Worm (Caenorhabditis elegans) whole organism, midembryonic: ENCODE data around the gene str-139.

Source experiments
- T22C8.4 ChIP-seq: fragments of 200-800 bp; sonication (Bioruptor generic); IDR thresholded peaks from 2 replicates; pipeline ENCODE4 v1.3.6; 2022; ENCODE audit warnings: missing genetic modification characterization, missing compliant biosample characterization
- cog-1 ChIP-seq: sonication (generic microtip); optimal IDR thresholded peaks from 2 replicates; lab custom pipeline; 2016; ENCODE audit warnings: missing genetic modification characterization, missing compliant biosample characterization
- flt-1 ChIP-seq: fragments of 200-800 bp; sonication (Bioruptor generic); IDR thresholded peaks from 2 replicates; pipeline ENCODE4 v1.3.6; 2022; ENCODE audit warnings: missing genetic modification characterization, missing compliant biosample characterization
- klf-2 ChIP-seq: fragments of 200-800 bp; sonication (Bioruptor generic); conservative IDR thresholded peaks from 2 replicates; pipeline ENCODE4 v1.3.6; 2022; ENCODE audit warnings: missing genetic modification reagents, missing genetic modification characterization, missing compliant biosample characterization
- med-1 ChIP-seq: sonication (generic microtip); optimal IDR thresholded peaks from 2 replicates; lab custom pipeline; 2017; ENCODE audit warnings: missing genetic modification characterization, mild to moderate bottlenecking, missing compliant biosample characterization, antibody characterized with exemption, missing genetic modification reagents; ENCODE audit not compliant: insufficient read depth
- ref-1 ChIP-seq: fragments of 200-800 bp; sonication (Bioruptor generic); conservative IDR thresholded peaks from 2 replicates; pipeline ENCODE4 v1.3.6; 2022; ENCODE audit warnings: missing genetic modification reagents, missing genetic modification characterization, missing compliant biosample characterization
- tab-1 ChIP-seq: fragments of 200-800 bp; sonication (Bioruptor generic); IDR thresholded peaks from 2 replicates; pipeline ENCODE4 v1.3.6; 2022; ENCODE audit warnings: missing genetic modification characterization, missing compliant biosample characterization
- ztf-23 ChIP-seq: fragments of 200-800 bp; sonication (Bioruptor generic); IDR thresholded peaks from 2 replicates; pipeline ENCODE4 v1.3.6; 2022; ENCODE audit warnings: missing genetic modification reagents, missing genetic modification characterization, missing compliant biosample characterization
- ztf-29 ChIP-seq: fragments of 200-800 bp; sonication (Bioruptor generic); IDR thresholded peaks from 2 replicates; pipeline ENCODE4 v1.3.6; 2022; ENCODE audit warnings: missing genetic modification reagents, missing genetic modification characterization, missing compliant biosample characterization

Gene str-139

DNA sequence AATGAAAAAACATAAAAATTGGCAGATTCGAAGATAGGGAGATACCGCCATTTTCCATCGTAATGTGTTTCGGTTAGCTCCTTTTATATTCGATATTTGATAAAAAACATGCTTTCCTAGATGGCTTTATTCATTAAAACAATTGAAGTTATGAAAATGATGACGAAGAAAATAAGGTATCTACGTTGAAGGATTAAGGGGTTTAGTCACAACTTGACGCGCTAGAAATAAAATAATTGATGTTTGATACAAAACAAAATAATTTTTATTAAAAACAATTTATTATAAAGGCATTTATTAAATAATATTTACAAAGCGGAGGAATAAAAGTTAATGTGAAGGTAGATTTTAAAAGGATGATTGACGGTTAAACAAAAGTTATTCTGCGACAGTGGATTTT is 28.6 kb upstream of the str-139 start, which contains the start of gene str-130:
TSS of gene str-130 (minus strand) at position 101 of the 400 bp plus-strand sequence.
- TF ChIP-seq ztf-29 (GFP tag; lab: Robert Waterston, UW): no peak
- no peak for TF ChIP-seq med-1
- TF ChIP-seq tab-1 (GFP tag; lab: Robert Waterston, UW): no peak
- no peak for TF ChIP-seq cog-1 (tag; lab: Kevin White, UChicago)
- no peak for TF ChIP-seq ztf-23 (GFP tag; lab: Robert Waterston, UW)
- no peak for TF ChIP-seq ref-1 (GFP tag; lab: Robert Waterston, UW)
- no peak for TF ChIP-seq flt-1 (GFP tag; lab: Robert Waterston, UW)
- no peak for TF ChIP-seq klf-2 (GFP tag; lab: Robert Waterston, UW)
- no peak for TF ChIP-seq T22C8.4 (GFP tag; lab: Robert Waterston, UW)

- TF ChIP-seq ztf-23 (GFP tag; lab: Robert Waterston, UW) (no peak), ref-1 (GFP tag; lab: Robert Waterston, UW) (no peak), med-1 (no peak), tab-1 (GFP tag; lab: Robert Waterston, UW) (no peak), cog-1 (tag; lab: Kevin White, UChicago) (no peak), klf-2 (GFP tag; lab: Robert Waterston, UW) (no peak), T22C8.4 (GFP tag; lab: Robert Waterston, UW) (no peak), ztf-29 (GFP tag; lab: Robert Waterston, UW) (no peak), flt-1 (GFP tag; lab: Robert Waterston, UW) (no peak)
These were observed 23.2 kb upstream of the str-139 start, which contains the start of gene C09H5.7 for ce11 chrV:8085141-8085540. Gene C09H5.7, minus strand, starts transcription at chrV:8085241.

DNA sequence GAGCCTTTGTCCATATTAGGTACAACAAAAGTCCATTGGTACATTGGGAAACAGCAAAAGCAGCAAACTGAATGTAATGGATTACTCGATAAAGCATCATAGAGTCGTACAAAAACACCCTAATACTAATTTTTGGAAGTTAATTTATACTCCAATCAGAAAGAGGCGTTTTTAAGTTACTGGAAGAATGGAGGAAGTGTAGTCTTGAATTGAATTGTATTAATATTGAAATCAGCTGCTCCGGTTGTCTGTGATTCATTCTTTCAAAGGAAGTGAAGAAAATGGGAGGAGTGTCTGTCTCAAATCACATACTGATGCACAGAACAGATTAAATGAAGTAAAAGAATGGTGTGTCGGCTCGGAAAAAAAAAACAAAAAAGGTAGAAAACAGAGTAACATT is 19.6 kb upstream of the str-139 start, which contains the start of gene str-131:
TSS of gene str-131 (minus strand) at position 101 of the 400 bp plus-strand sequence.
- no peak for TF ChIP-seq ztf-23 (GFP tag; lab: Robert Waterston, UW)
- TF ChIP-seq ztf-29 (GFP tag; lab: Robert Waterston, UW): no peak
- no peak for TF ChIP-seq cog-1 (tag; lab: Kevin White, UChicago)

DNA sequence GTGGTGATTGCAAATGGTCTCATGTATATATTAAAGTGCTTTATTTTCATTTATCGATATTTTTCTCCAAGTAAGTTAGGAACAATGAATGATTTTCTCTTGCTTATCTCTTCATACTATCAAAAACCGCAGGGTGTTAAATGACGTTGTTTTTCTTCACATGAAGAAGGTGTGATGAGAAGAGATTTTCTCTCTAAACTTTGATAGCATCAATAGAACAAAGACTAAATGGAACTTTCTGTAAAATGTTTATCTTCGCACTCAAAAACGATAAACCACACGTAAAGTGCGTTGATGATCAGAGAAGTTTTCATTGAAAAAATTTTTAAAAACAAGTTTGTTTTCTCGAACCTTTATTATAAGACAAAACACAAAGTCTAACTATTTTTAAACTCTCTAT is 17.8 kb upstream of the str-139 start:
- TF ChIP-seq ref-1 (GFP tag; lab: Robert Waterston, UW): no peak

DNA sequence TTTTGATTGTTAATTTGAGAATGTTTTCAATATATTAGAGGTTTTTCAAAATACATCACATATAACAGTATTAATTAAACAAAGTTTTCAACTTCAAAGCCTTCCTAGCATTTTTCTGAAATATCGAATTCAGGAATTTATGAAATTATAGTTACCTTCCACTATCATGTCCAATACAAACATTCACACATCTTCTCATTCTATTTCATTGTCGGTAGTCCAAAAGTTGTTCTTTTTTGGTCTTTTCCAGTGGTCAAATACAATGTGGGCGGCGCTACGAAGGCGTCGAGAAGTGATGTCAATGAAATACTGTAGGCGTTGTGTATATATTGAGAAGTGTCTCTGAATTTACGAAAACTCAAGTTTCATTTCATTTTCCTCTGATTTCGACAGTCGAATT is 13.7 kb upstream of the str-139 start, which contains the start of gene catp-3:
TSS of gene catp-3 (plus strand) at position 301 of the 400 bp plus-strand sequence.
- TF ChIP-seq ztf-29 (GFP tag; lab: Robert Waterston, UW) (no peak), ztf-23 (GFP tag; lab: Robert Waterston, UW) (no peak), flt-1 (GFP tag; lab: Robert Waterston, UW) (no peak), med-1 (no peak), tab-1 (GFP tag; lab: Robert Waterston, UW) (no peak), T22C8.4 (GFP tag; lab: Robert Waterston, UW) (no peak), ref-1 (GFP tag; lab: Robert Waterston, UW) (no peak), cog-1 (tag; lab: Kevin White, UChicago) (no peak)

DNA sequence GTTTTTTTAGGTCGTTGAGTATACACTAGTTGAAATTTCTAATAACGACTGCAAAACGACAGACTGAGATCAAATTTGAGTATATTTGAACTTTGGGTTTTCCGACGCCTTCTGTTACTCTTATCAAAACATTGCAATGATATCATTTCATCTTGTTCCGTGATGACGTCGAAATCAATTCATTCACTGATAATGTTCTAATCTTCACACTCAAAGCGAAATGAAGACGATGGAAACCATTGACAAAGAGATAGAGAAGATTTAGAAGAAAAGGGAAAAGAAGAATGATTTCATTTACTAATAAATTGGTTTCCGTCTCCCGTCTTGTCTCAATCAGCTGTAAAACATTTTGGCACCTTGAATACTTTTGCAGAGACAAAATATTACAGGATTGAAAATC is 11.2 kb upstream of the str-139 start:
- TF ChIP-seq cog-1 (tag; lab: Kevin White, UChicago) (no peak), ztf-23 (GFP tag; lab: Robert Waterston, UW) (no peak), ref-1 (GFP tag; lab: Robert Waterston, UW) (no peak), tab-1 (GFP tag; lab: Robert Waterston, UW) (no peak), T22C8.4 (GFP tag; lab: Robert Waterston, UW) (no peak), flt-1 (GFP tag; lab: Robert Waterston, UW) (no peak), klf-2 (GFP tag; lab: Robert Waterston, UW) (no peak)

DNA sequence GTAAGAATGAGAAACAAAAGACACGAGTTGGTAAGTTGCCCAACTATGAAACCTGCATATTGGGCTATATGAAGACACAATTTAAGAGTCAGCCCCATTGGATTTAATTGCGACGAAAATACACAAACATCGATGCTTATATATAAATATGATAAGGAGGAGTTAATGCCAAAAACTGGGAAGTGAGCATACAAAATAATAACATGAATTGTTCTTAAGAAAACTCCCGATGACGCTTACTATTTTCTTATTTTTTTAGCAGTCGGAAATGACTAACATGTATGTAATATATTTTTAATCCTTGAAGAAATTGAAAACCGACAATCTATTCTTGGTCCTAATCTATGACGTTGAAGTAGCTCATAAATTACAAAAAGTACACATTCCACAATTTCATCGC is 10.1 kb upstream of the str-139 start, which contains the start of gene str-144:
TSS of gene str-144 (minus strand) at position 101 of the 400 bp plus-strand sequence.
- TF ChIP-seq med-1 (no peak), klf-2 (GFP tag; lab: Robert Waterston, UW) (no peak), T22C8.4 (GFP tag; lab: Robert Waterston, UW) (no peak), tab-1 (GFP tag; lab: Robert Waterston, UW) (no peak), cog-1 (tag; lab: Kevin White, UChicago) (no peak), ref-1 (GFP tag; lab: Robert Waterston, UW) (no peak), ztf-29 (GFP tag; lab: Robert Waterston, UW) (no peak), flt-1 (GFP tag; lab: Robert Waterston, UW) (no peak), ztf-23 (GFP tag; lab: Robert Waterston, UW) (no peak)

ce11 chrV:8069637-8070036 is 7.7 kb upstream of the str-139 start, which contains the start of gene str-143:
Gene str-143, minus strand, starts transcription at chrV:8069737.
- TF ChIP-seq flt-1 (GFP tag; lab: Robert Waterston, UW): no peak
- TF ChIP-seq cog-1 (tag; lab: Kevin White, UChicago): no peak
- no peak for TF ChIP-seq med-1

DNA sequence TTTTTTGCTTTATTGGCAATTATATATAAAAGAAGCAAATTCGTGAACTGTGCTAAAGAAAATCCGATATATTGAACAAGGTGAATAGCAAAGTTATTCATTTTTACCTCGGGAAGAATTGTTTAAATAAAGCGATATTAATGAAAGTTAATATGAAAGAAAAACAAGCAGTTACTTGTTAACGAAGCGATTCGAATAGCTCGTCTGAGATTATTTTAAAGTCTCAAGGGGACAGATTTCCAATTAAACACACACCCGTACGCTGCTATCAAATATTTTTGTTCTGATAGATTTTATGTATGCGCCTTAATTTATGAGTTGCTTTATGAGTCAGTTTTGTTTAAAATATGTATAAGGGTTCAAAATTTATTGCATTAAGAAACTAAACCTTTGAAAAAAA is 5.8 kb upstream of the str-139 start, which contains the start of gene str-140:
TSS of gene str-140 (minus strand) at position 101 of the 400 bp plus-strand sequence.
- TF ChIP-seq flt-1 (GFP tag; lab: Robert Waterston, UW) (no peak), klf-2 (GFP tag; lab: Robert Waterston, UW) (no peak), med-1 (no peak), ztf-29 (GFP tag; lab: Robert Waterston, UW) (no peak), ztf-23 (GFP tag; lab: Robert Waterston, UW) (no peak), T22C8.4 (GFP tag; lab: Robert Waterston, UW) (no peak), tab-1 (GFP tag; lab: Robert Waterston, UW) (no peak), cog-1 (tag; lab: Kevin White, UChicago) (no peak), ref-1 (GFP tag; lab: Robert Waterston, UW) (no peak)

DNA sequence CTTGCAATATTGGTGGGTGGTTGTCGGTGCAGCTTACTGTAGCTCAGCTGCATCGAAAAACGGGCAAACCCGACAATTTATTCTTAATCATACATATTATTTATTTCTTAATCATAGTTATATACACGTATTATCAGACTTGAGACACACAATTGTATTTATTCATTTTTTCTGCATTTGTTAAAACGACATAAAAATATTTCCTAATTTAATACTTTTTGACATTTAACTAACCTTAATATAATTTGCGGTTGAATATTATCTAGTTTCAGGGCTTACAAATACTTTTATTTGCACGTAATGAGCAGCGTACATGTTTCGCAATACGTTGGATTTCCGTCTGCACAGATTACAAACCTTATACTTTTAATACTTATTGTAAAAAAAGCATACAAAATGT is 3.6 kb downstream of the str-139 start, which contains the start of gene str-138:
TSS of gene str-138 (plus strand) at position 301 of the 400 bp plus-strand sequence.
- no peak for TF ChIP-seq ztf-23 (GFP tag; lab: Robert Waterston, UW)
- TF ChIP-seq med-1: no peak
- TF ChIP-seq cog-1 (tag; lab: Kevin White, UChicago): no peak
- TF ChIP-seq T22C8.4 (GFP tag; lab: Robert Waterston, UW): no peak
- TF ChIP-seq ref-1 (GFP tag; lab: Robert Waterston, UW): no peak
- no peak for TF ChIP-seq tab-1 (GFP tag; lab: Robert Waterston, UW)
- TF ChIP-seq klf-2 (GFP tag; lab: Robert Waterston, UW): no peak
